Fruit fly (Drosophila melanogaster) whole organism, prepupa: ENCODE measurements around the gene CG9106.

Source experiments
- CG34406 ChIP-seq: fragments of 200-800 bp; sonication (Bioruptor generic); optimal IDR thresholded peaks from 3 replicates; lab custom pipeline; 2016; ENCODE audit warnings: missing biosample characterization, missing genetic modification characterization
- CG6792 ChIP-seq: fragments of 200-800 bp; sonication (Bioruptor generic); optimal IDR thresholded peaks from 3 replicates; lab custom pipeline; 2016; ENCODE audit warnings: missing biosample characterization, missing genetic modification characterization
- CG8119 ChIP-seq: fragments of 200-800 bp; sonication (Bioruptor generic); IDR thresholded peaks from 3 replicates; pipeline ENCODE4 v1.3.6; 2022; ENCODE audit warnings: missing biosample characterization, missing genetic modification characterization
- fkh ChIP-seq: fragments of 200-800 bp; sonication (Bioruptor generic); optimal IDR thresholded peaks from 3 replicates; lab custom pipeline; 2017; ENCODE audit warnings: missing biosample characterization, mild to moderate bottlenecking, missing genetic modification characterization, moderate library complexity
- net ChIP-seq: fragments of 200-800 bp; sonication (Bioruptor generic); optimal IDR thresholded peaks from 3 replicates; lab custom pipeline; 2016; ENCODE audit warnings: missing biosample characterization, missing genetic modification characterization
- pdm3 ChIP-seq: fragments of 200-800 bp; sonication (Bioruptor generic); optimal IDR thresholded peaks from 3 replicates; lab custom pipeline; 2016; ENCODE audit warnings: missing biosample characterization, missing genetic modification characterization

dm6 chrX:15303176-15304115 lies 31.2 kb upstream of the CG9106 start:
- no peak for TF ChIP-seq pdm3
- TF ChIP-seq fkh (GFP tag; lab: Kevin White, UChicago), result peak; percentile 75
- no peak for TF ChIP-seq CG8119 (GFP tag; lab: Robert Waterston, UW)
- TF ChIP-seq CG34406 (GFP tag; lab: Kevin White, UChicago), result no peak
- TF ChIP-seq net (GFP tag; lab: Kevin White, UChicago), result no peak
- no peak for TF ChIP-seq CG6792 (GFP tag; lab: Kevin White, UChicago)
